Fruit fly (Drosophila melanogaster) whole organism, adult: ENCODE measurements around the gene CG16710.

Source experiments
- CG11617 ChIP-seq: fragments of 200-800 bp; sonication (Bioruptor generic); optimal IDR thresholded peaks from 2 replicates; lab custom pipeline; 2017; ENCODE audit warnings: mild to moderate bottlenecking, missing biosample characterization, missing genetic modification reagents, missing genetic modification characterization
- CG12768 ChIP-seq: fragments of 200-800 bp; sonication (Bioruptor generic); optimal IDR thresholded peaks from 2 replicates; lab custom pipeline; 2017; ENCODE audit warnings: missing biosample characterization, missing genetic modification characterization, mild to moderate bottlenecking, moderate library complexity, missing genetic modification reagents
- CG14711 ChIP-seq: fragments of 200-800 bp; sonication (Bioruptor generic); optimal IDR thresholded peaks from 2 replicates; lab custom pipeline; 2018; ENCODE audit warnings: missing biosample characterization, mild to moderate bottlenecking, missing genetic modification characterization, moderate library complexity
- CG1620 ChIP-seq: fragments of 200-800 bp; sonication (Bioruptor generic); optimal IDR thresholded peaks from 2 replicates; lab custom pipeline; 2016; ENCODE audit warnings: missing biosample characterization, missing genetic modification characterization
- CG5204 ChIP-seq: fragments of 200-800 bp; sonication (Bioruptor generic); optimal IDR thresholded peaks from 2 replicates; lab custom pipeline; 2016; ENCODE audit warnings: missing biosample characterization, missing genetic modification characterization
- Crg-1 ChIP-seq: fragments of 200-800 bp; sonication (Bioruptor generic); optimal IDR thresholded peaks from 2 replicates; lab custom pipeline; 2016; ENCODE audit warnings: missing biosample characterization, missing genetic modification characterization
- Mnt ChIP-seq: fragments of 200-800 bp; sonication (Bioruptor generic); optimal IDR thresholded peaks from 2 replicates; lab custom pipeline; 2016; ENCODE audit warnings: missing biosample characterization, mild to moderate bottlenecking, missing genetic modification characterization
- cnc ChIP-seq, 2 experiments: fragments of >200 bp; optimal IDR thresholded peaks; 2 replicates each; lab custom pipeline; 2017
- kay ChIP-seq: fragments of 200-800 bp; sonication (Bioruptor generic); peaks from one replicate; lab custom pipeline; 2016; ENCODE audit warnings: missing biosample characterization, missing genetic modification characterization, borderline replicate concordance
- ovo ChIP-seq: fragments of 200-800 bp; sonication (Bioruptor generic); optimal IDR thresholded peaks from 2 replicates; lab custom pipeline; 2016; ENCODE audit warnings: missing biosample characterization, missing genetic modification characterization
- toe ChIP-seq: fragments of 200-800 bp; sonication (Bioruptor generic); optimal IDR thresholded peaks from 2 replicates; lab custom pipeline; 2016; ENCODE audit warnings: missing biosample characterization, missing genetic modification characterization

- TF ChIP-seq CG12768 (GFP tag; lab: Kevin White, UChicago) = no peak
- no peak for TF ChIP-seq CG11617 (GFP tag; lab: Kevin White, UChicago)
- no peak for TF ChIP-seq Crg-1 (GFP tag; lab: Kevin White, UChicago)
- no peak for TF ChIP-seq CG5204 (GFP tag; lab: Kevin White, UChicago)
- no peak for TF ChIP-seq kay (GFP tag; lab: Kevin White, UChicago)
- no peak for TF ChIP-seq ovo
- no peak for TF ChIP-seq cnc (optimal IDR thresholded peaks at IDR 0.05; lab: Kevin White, UChicago)
- no peak for TF ChIP-seq toe (GFP tag; lab: Kevin White, UChicago)
- no peak for TF ChIP-seq Mnt (GFP tag; lab: Kevin White, UChicago)
- no peak for TF ChIP-seq CG1620 (GFP tag; lab: Kevin White, UChicago)
- TF ChIP-seq CG14711 (tag; lab: Kevin White, UChicago) = no peak
These were observed 13.8 kb downstream of the CG16710 start, which contains the start of gene CG10252 for dm6 chr3R:23696145-23696544.
